Worm (Caenorhabditis elegans) whole organism, L4 larva: ENCODE data around the gene F27B3.6.

ENCODE experiments used
- ZK546.5 ChIP-seq, 2 experiments: sonication (generic microtip); optimal IDR thresholded peaks; 2 replicates each; lab custom pipeline; 2017; ENCODE audit warnings: missing biosample characterization in 2 of 2, missing genetic modification characterization in 2 of 2
- aly-2 ChIP-seq: sonication (generic microtip); optimal IDR thresholded peaks from 2 replicates; lab custom pipeline; 2018; ENCODE audit warnings: missing biosample characterization, missing genetic modification characterization
- duxl-1 ChIP-seq: sonication (generic microtip); optimal IDR thresholded peaks from 2 replicates; lab custom pipeline; 2016; ENCODE audit warnings: mild to moderate bottlenecking, missing genetic modification characterization, moderate library complexity, missing compliant biosample characterization; ENCODE audit not compliant: poor library complexity
- fos-1 ChIP-seq: fragments of 150-350 bp; optimal IDR thresholded peaks from 2 replicates; lab custom pipeline; 2014; ENCODE audit warnings: missing biosample characterization, missing genetic modification characterization
- lin-13 ChIP-seq: fragments of 150-350 bp; optimal IDR thresholded peaks from 2 replicates; lab custom pipeline; 2014; ENCODE audit warnings: missing biosample characterization, missing genetic modification reagents, missing genetic modification characterization
- lin-39 ChIP-seq: fragments of 150-350 bp; optimal IDR thresholded peaks from 2 replicates; lab custom pipeline; 2014; ENCODE audit warnings: missing biosample characterization, missing genetic modification reagents, missing genetic modification characterization
- nhr-10 ChIP-seq: fragments of 150-350 bp; optimal IDR thresholded peaks from 2 replicates; lab custom pipeline; 2014; ENCODE audit warnings: missing biosample characterization, missing genetic modification characterization
- nhr-237 ChIP-seq: sonication (generic microtip); optimal IDR thresholded peaks from 2 replicates; lab custom pipeline; 2017; ENCODE audit warnings: missing biosample characterization, missing genetic modification characterization
- nhr-77 ChIP-seq: fragments of 150-350 bp; optimal IDR thresholded peaks from 2 replicates; lab custom pipeline; 2014; ENCODE audit warnings: missing biosample characterization, missing genetic modification characterization
- unc-62 ChIP-seq, 3 experiments: fragments of 150-350 bp in 1 of 3; sonication (generic microtip); optimal IDR thresholded peaks in 2 of 3; peaks in 1 of 3; 1 replicate in 1 of 3; 2 replicates in 2 of 3; lab custom pipeline; 2014 to 2017; ENCODE audit warnings: missing biosample characterization in 3 of 3, missing genetic modification characterization in 3 of 3, missing genetic modification reagents in 3 of 3, missing genotype in 1 of 3
- zag-1 ChIP-seq: fragments of 150-350 bp; optimal IDR thresholded peaks from 2 replicates; lab custom pipeline; 2014; ENCODE audit warnings: missing biosample characterization, missing genetic modification characterization
- zfp-2 ChIP-seq: sonication (generic microtip); optimal IDR thresholded peaks from 2 replicates; lab custom pipeline; 2016; ENCODE audit warnings: mild to moderate bottlenecking, missing genetic modification characterization, missing compliant biosample characterization
- zfp-3 ChIP-seq: fragments of 200-800 bp; sonication (Bioruptor generic); conservative IDR thresholded peaks from 2 replicates; pipeline ENCODE4 v1.3.6; 2022; ENCODE audit warnings: missing genetic modification reagents, missing genetic modification characterization, missing compliant biosample characterization
- zip-11 ChIP-seq: fragments of 200-800 bp; sonication (Bioruptor generic); IDR thresholded peaks from 2 replicates; pipeline ENCODE4 v1.3.6; 2022; ENCODE audit warnings: missing genetic modification characterization, missing compliant biosample characterization

DNA sequence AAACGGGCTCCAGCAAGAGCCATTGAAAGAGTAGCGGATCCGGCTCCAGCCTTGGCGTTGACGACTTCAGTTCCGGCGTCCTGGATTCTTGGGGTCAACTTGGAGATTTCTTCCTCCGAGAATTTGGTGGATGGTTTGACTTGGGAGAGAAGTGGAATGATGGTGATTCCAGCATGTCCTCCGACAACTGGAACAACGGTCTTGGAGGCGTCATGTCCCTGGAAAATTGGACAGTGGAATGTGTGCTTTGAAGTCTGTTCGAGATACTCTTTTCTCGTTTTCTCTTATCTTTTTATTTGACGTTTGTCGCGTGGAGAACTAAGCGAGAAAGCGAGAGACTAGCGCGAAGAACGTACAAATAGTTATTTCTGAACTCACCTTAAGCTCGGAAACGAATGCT, 28.7 kb upstream of the F27B3.6 start:
- TF ChIP-seq nhr-77 = no peak
- no peak for TF ChIP-seq unc-62 (GFP tag; optimal IDR thresholded peaks at IDR 0.05 in 1 of 2; lab: Kevin White, UChicago)
- TF ChIP-seq unc-62 (tag; optimal IDR thresholded peaks at IDR 0.05; lab: Kevin White, UChicago) = no peak
- TF ChIP-seq ZK546.5 (tag; optimal IDR thresholded peaks at IDR 0.05; lab: Kevin White, UChicago) = no peak
- no peak for TF ChIP-seq lin-13 (GFP tag; lab: Kevin White, UChicago)
- no peak for TF ChIP-seq duxl-1 (tag; lab: Kevin White, UChicago)
- no peak for TF ChIP-seq nhr-237
- TF ChIP-seq fos-1 = no peak
- no peak for TF ChIP-seq aly-2
- TF ChIP-seq zag-1 (tag; lab: Kevin White, UChicago) = no peak
- TF ChIP-seq lin-39 (tag; lab: Kevin White, UChicago) = no peak
- no peak for TF ChIP-seq zip-11
- TF ChIP-seq zfp-3 (GFP tag; lab: Robert Waterston, UW) = 0 out of 2 replicates have a peak, but pooled peaks have one; percentile 72
- no peak for TF ChIP-seq zfp-2 (tag; lab: Kevin White, UChicago)
- TF ChIP-seq nhr-10 (tag; lab: Kevin White, UChicago) = no peak
